Worm (Caenorhabditis elegans): ENCODE results near the gene F13B6.1.
A peak's percentile ranks its signal among the peaks of the same experiment; 100 is the strongest.

F13B6.1 gene

DNA sequence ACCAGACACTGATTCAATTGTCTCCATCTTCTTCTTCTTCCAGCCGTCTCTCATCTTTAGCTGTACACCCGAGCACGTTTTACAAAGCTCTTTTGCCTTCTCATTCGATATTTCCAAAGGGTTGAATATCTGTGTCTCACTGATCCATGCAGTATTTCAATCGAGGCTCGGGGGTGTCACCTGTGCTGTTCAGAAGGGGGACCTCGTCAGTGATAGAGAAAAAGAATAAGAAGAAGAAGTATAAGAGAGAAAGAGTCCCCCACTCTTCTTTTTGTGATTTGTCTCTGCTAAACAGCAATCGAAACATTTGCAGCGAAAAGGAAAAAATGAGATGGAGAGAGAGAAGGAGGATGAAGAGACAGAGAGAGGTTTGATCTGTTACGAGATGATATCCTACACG is 30.3 kb upstream of the F13B6.1 start:
- TF ChIP-seq scrt-1 (GFP tag; IDR thresholded peaks at IDR 0.05) (no peak), F13C5.2 (tag; optimal IDR thresholded peaks at IDR 0.05) (no peak), tbx-37 (GFP tag; conservative IDR thresholded peaks at IDR 0.05) (no peak), ama-1 (optimal IDR thresholded peaks at IDR 0.05) (no peak), B0310.2 (tag; optimal IDR thresholded peaks at IDR 0.05) (no peak), hmbx-1 (tag; optimal IDR thresholded peaks at IDR 0.05) (no peak), hnd-1 (tag; optimal IDR thresholded peaks at IDR 0.05) (no peak), hmg-4 (GFP tag; optimal IDR thresholded peaks at IDR 0.05) (no peak), ceh-36 (tag; optimal IDR thresholded peaks at IDR 0.05) (no peak), ceh-13 (GFP tag; optimal IDR thresholded peaks at IDR 0.05) (no peak), tra-4 (tag; optimal IDR thresholded peaks at IDR 0.05) (no peak), tbx-11 (GFP tag; IDR thresholded peaks at IDR 0.05) (no peak), ets-7 (tag; optimal IDR thresholded peaks at IDR 0.05) (no peak), aly-1 (tag; optimal IDR thresholded peaks at IDR 0.05) (no peak), pes-1 (GFP tag; IDR thresholded peaks at IDR 0.05) (no peak), sea-1 (GFP tag; conservative IDR thresholded peaks at IDR 0.05) (no peak), flt-1 (GFP tag; IDR thresholded peaks at IDR 0.05) (no peak)

DNA sequence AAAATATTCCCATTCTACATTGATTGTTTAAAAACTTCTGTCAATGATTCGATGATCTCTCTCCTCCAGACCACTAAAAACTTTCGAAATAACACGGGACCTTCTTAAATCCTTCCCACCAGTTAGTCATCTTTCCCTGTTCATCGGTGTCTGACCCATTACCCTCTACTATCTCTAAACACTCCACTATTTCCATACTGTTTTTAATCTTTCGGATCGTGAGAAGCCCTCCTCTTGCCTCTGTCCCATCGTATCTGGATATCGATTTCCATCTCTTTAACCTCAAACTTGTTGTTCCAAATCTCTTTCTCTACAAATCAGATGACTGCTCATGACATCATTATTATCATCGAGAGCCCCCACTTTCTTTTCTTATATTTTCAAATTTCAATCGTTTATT is 28.0 kb upstream of the F13B6.1 start:
- TF ChIP-seq B0310.2 (tag; optimal IDR thresholded peaks at IDR 0.05) = no peak
- TF ChIP-seq hmg-4 (GFP tag; optimal IDR thresholded peaks at IDR 0.05) = no peak
- TF ChIP-seq sea-1 (GFP tag; conservative IDR thresholded peaks at IDR 0.05) = no peak
- no peak for TF ChIP-seq tra-4 (tag; optimal IDR thresholded peaks at IDR 0.05)
- no peak for TF ChIP-seq tbx-37 (GFP tag; conservative IDR thresholded peaks at IDR 0.05)
- TF ChIP-seq ama-1 (optimal IDR thresholded peaks at IDR 0.05) = no peak
- no peak for TF ChIP-seq ets-7 (tag; optimal IDR thresholded peaks at IDR 0.05)
- TF ChIP-seq pes-1 (GFP tag; IDR thresholded peaks at IDR 0.05) = no peak
- TF ChIP-seq hmbx-1 (tag; optimal IDR thresholded peaks at IDR 0.05) = no peak
- no peak for TF ChIP-seq ceh-36 (tag; optimal IDR thresholded peaks at IDR 0.05)
- no peak for TF ChIP-seq F13C5.2 (tag; optimal IDR thresholded peaks at IDR 0.05)
- TF ChIP-seq tbx-11 (GFP tag; IDR thresholded peaks at IDR 0.05) = no peak
- no peak for TF ChIP-seq flt-1 (GFP tag; IDR thresholded peaks at IDR 0.05)
- TF ChIP-seq scrt-1 (GFP tag; IDR thresholded peaks at IDR 0.05) = no peak
- no peak for TF ChIP-seq hnd-1 (tag; optimal IDR thresholded peaks at IDR 0.05)
- TF ChIP-seq ceh-13 (GFP tag; optimal IDR thresholded peaks at IDR 0.05) = no peak
- TF ChIP-seq aly-1 (tag; optimal IDR thresholded peaks at IDR 0.05) = no peak

DNA sequence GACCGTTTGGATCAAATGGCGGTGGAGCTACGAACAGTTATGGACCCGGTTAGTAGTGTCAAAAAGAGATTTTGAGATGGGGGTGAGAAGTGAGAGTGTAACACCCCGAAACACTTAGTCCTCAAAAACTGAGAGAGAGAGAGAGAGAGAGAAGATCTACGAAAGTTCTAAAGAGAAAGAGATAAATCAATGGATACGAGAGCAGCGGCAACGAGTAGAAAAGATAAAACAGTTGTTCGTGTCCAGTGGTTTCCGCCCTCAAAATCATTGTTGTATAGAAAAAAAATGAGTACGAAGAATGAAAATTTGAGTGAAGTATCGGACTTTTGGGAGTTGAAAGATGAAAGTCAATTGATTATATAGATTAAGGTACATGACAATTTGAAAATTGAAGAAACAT is 27.3 kb upstream of the F13B6.1 start:
- no peak for TF ChIP-seq ceh-36 (tag; optimal IDR thresholded peaks at IDR 0.05)
- TF ChIP-seq tbx-37 (GFP tag; conservative IDR thresholded peaks at IDR 0.05) = no peak
- no peak for TF ChIP-seq ceh-13 (GFP tag; optimal IDR thresholded peaks at IDR 0.05)
- TF ChIP-seq B0310.2 (tag; optimal IDR thresholded peaks at IDR 0.05) = no peak
- no peak for TF ChIP-seq sea-1 (GFP tag; conservative IDR thresholded peaks at IDR 0.05)
- TF ChIP-seq ets-7 (tag; optimal IDR thresholded peaks at IDR 0.05) = no peak

DNA sequence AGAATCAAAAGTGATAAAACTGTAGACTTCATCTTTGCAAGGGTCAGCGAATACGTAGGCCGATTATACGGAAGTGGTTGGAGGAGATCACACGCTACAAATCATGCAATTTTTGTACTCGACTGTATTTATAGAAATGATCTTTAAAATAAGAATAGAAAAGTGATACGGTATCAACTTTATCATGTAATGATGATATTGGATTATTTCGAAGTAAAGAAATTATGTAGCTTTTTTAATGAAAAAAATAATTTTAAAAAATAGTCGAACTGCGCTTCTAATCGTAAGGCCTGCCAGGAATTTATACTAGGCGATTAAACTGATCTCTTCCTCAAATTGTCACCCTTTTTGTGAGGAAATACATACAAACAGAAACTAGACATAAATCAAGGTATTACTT is 22.5 kb upstream of the F13B6.1 start, which contains the start of gene B0496.11:
B0496.11 (minus strand) TSS at position 101 of the 400 bp plus-strand sequence.
- no peak for TF ChIP-seq F13C5.2 (tag; optimal IDR thresholded peaks at IDR 0.05)

DNA sequence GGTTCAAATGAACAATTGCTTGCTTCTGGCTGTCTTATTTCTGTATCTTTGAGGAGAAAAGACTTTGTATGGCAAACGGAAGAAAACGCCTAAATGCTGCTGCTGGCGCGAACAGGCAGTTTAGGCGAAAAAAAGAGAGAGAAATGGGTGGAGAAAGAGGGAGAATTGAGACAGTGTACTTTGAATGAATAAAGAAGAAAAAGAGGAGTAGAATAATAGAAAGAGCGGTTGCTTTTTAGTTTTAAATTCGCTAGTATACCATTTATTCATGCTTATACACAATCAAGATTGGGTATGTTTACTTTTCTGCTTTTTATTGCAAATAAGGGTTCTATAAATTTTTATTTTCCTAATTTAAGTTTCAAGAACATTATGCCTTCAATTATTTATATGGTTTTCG is 16.9 kb upstream of the F13B6.1 start:
- TF ChIP-seq tbx-11 (GFP tag; IDR thresholded peaks at IDR 0.05) = no peak
- TF ChIP-seq hmg-4 (GFP tag; optimal IDR thresholded peaks at IDR 0.05) = no peak
- TF ChIP-seq tra-4 (tag; optimal IDR thresholded peaks at IDR 0.05) = no peak
- TF ChIP-seq F13C5.2 (tag; optimal IDR thresholded peaks at IDR 0.05) = no peak
- no peak for TF ChIP-seq B0310.2 (tag; optimal IDR thresholded peaks at IDR 0.05)
- TF ChIP-seq tbx-37 (GFP tag; conservative IDR thresholded peaks at IDR 0.05) = no peak
- no peak for TF ChIP-seq sea-1 (GFP tag; conservative IDR thresholded peaks at IDR 0.05)
- TF ChIP-seq aly-1 (tag; optimal IDR thresholded peaks at IDR 0.05) = no peak
- TF ChIP-seq hmbx-1 (tag; optimal IDR thresholded peaks at IDR 0.05) = no peak
- TF ChIP-seq pes-1 (GFP tag; IDR thresholded peaks at IDR 0.05) = no peak
- TF ChIP-seq ets-7 (tag; optimal IDR thresholded peaks at IDR 0.05) = no peak
- no peak for TF ChIP-seq scrt-1 (GFP tag; IDR thresholded peaks at IDR 0.05)
- no peak for TF ChIP-seq ama-1 (optimal IDR thresholded peaks at IDR 0.05)
- no peak for TF ChIP-seq ceh-13 (GFP tag; optimal IDR thresholded peaks at IDR 0.05)
- no peak for TF ChIP-seq ceh-36 (tag; optimal IDR thresholded peaks at IDR 0.05)
- TF ChIP-seq flt-1 (GFP tag; IDR thresholded peaks at IDR 0.05) = no peak
- TF ChIP-seq hnd-1 (tag; optimal IDR thresholded peaks at IDR 0.05) = no peak

DNA sequence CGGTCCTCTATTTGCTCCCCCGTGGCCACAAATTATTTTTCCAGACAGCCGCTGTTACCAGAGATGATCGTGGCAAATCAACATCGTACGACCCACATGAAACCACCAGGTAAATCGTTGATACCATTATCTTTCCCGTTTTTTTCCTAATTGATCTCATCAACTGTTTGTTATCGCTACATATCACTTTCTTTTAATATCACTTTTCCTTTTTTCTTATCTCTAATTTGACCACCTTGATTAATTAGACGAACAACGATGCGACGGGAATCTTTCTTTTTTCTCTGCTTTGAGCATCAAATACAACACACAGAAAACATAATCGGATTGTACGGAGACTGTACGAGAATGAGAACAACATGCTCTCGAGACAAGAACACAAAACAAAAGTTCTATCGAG is 16.1 kb upstream of the F13B6.1 start:
- TF ChIP-seq scrt-1 (GFP tag; IDR thresholded peaks at IDR 0.05) (no peak), F13C5.2 (tag; optimal IDR thresholded peaks at IDR 0.05) (no peak), ets-7 (tag; optimal IDR thresholded peaks at IDR 0.05) (no peak), pes-1 (GFP tag; IDR thresholded peaks at IDR 0.05) (no peak), hmg-4 (GFP tag; optimal IDR thresholded peaks at IDR 0.05) (no peak), flt-1 (GFP tag; IDR thresholded peaks at IDR 0.05) (no peak), tbx-37 (GFP tag; conservative IDR thresholded peaks at IDR 0.05) (no peak), aly-1 (tag; optimal IDR thresholded peaks at IDR 0.05) (no peak), B0310.2 (tag; optimal IDR thresholded peaks at IDR 0.05) (no peak), tbx-11 (GFP tag; IDR thresholded peaks at IDR 0.05) (no peak), ceh-36 (tag; optimal IDR thresholded peaks at IDR 0.05) (no peak), ceh-13 (GFP tag; optimal IDR thresholded peaks at IDR 0.05) (no peak), hmbx-1 (tag; optimal IDR thresholded peaks at IDR 0.05) (no peak), hnd-1 (tag; optimal IDR thresholded peaks at IDR 0.05) (no peak), ama-1 (optimal IDR thresholded peaks at IDR 0.05) (no peak), tra-4 (tag; optimal IDR thresholded peaks at IDR 0.05) (no peak)

DNA sequence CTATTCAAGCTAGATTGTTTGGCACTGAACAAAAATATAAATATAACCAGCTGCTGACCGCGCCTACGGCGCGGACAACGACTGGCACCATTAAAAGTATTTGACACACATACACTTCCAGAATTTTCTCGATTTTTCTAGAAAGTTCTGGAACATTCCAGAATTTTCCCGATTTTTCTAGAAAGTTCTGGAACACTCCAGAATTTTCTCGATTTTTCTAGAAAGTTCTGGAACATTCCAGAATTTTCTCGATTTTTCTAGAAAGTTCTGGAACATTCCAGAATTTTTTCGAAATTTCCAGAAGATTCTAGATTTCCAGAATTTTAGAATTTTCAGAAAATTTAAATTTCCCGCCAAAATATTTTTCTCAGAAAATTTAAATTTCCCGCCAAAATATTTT is 15.3 kb upstream of the F13B6.1 start:
- TF ChIP-seq flt-1 (GFP tag; IDR thresholded peaks at IDR 0.05) = peak; percentile 33; the same call in 1 of the 2 replicates
- TF ChIP-seq pes-1 (GFP tag; IDR thresholded peaks at IDR 0.05) = peak; percentile 53

DNA sequence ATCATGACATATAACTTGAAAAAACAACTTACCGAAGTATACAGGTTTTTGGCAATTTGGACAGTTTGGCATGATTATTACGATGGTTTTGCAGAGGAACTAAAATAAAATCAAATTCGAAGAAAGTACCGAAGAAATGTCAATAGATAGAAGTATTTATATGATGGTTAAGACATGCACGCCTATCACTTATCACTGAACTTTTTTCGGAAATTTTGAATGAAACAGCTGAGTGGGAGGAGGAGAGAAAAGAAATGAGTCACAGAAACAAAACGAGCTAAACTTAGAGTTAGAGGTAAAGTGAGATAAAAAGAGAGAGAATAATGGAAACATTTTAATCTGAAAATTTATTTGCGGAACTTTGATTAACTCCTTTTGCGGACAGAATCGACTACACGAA is 11.1 kb upstream of the F13B6.1 start, which contains the start of gene valv-1:
valv-1 (minus strand) TSS at position 101 of the 400 bp plus-strand sequence.
- TF ChIP-seq scrt-1 (GFP tag; IDR thresholded peaks at IDR 0.05) (no peak), tra-4 (tag; optimal IDR thresholded peaks at IDR 0.05) (no peak), tbx-11 (GFP tag; IDR thresholded peaks at IDR 0.05) (no peak), pes-1 (GFP tag; IDR thresholded peaks at IDR 0.05) (no peak), aly-1 (tag; optimal IDR thresholded peaks at IDR 0.05) (no peak), hnd-1 (tag; optimal IDR thresholded peaks at IDR 0.05) (no peak), hmg-4 (GFP tag; optimal IDR thresholded peaks at IDR 0.05) (no peak), hmbx-1 (tag; optimal IDR thresholded peaks at IDR 0.05) (no peak), sea-1 (GFP tag; conservative IDR thresholded peaks at IDR 0.05) (no peak), F13C5.2 (tag; optimal IDR thresholded peaks at IDR 0.05) (no peak), ceh-36 (tag; optimal IDR thresholded peaks at IDR 0.05) (no peak), ama-1 (optimal IDR thresholded peaks at IDR 0.05) (no peak), B0310.2 (tag; optimal IDR thresholded peaks at IDR 0.05) (no peak), flt-1 (GFP tag; IDR thresholded peaks at IDR 0.05) (no peak), ceh-13 (GFP tag; optimal IDR thresholded peaks at IDR 0.05) (no peak), ets-7 (tag; optimal IDR thresholded peaks at IDR 0.05) (no peak), tbx-37 (GFP tag; conservative IDR thresholded peaks at IDR 0.05) (no peak)

Data from whole organism, early embryonic.